Worm (Caenorhabditis elegans) whole organism, L1 larva: ENCODE data around the gene pak-1.

Experiments
- C34B4.2 ChIP-seq: sonication (generic microtip); optimal IDR thresholded peaks from 2 replicates; lab custom pipeline; 2017; ENCODE audit warnings: mild to moderate bottlenecking, missing genetic modification characterization, missing compliant biosample characterization
- Y116A8C.19 ChIP-seq: sonication (generic microtip); optimal IDR thresholded peaks from 2 replicates; lab custom pipeline; 2016; ENCODE audit warnings: missing compliant biosample characterization, missing genetic modification characterization, borderline replicate concordance
- alr-1 ChIP-seq: fragments of 200-800 bp; sonication (Bioruptor generic); optimal IDR thresholded peaks from 2 replicates; lab custom pipeline; 2018; ENCODE audit warnings: borderline replicate concordance, mild to moderate bottlenecking, missing genetic modification characterization, missing compliant biosample characterization
- aly-2 ChIP-seq: fragments of 150-350 bp; optimal IDR thresholded peaks from 2 replicates; lab custom pipeline; 2014; ENCODE audit warnings: missing biosample characterization, missing genetic modification characterization
- blmp-1 ChIP-seq: fragments of 150-350 bp; optimal IDR thresholded peaks from 2 replicates; lab custom pipeline; 2014; ENCODE audit warnings: missing biosample characterization, missing genetic modification characterization
- ceh-63 ChIP-seq: fragments of 200-800 bp; sonication (Bioruptor generic); optimal IDR thresholded peaks from 2 replicates; lab custom pipeline; 2018; ENCODE audit warnings: mild to moderate bottlenecking, missing genetic modification characterization, missing compliant biosample characterization
- ceh-82 ChIP-seq, 3 experiments: fragments of 150-350 bp in 1 of 3; sonication (generic microtip) in 2 of 3; optimal IDR thresholded peaks; 2 replicates each; lab custom pipeline; 2014 to 2017; ENCODE audit warnings: missing biosample characterization in 3 of 3, missing genetic modification characterization in 3 of 3
- dpl-1 ChIP-seq, 3 experiments: fragments of 150-350 bp in 2 of 3; sonication (generic microtip) in 1 of 3; optimal IDR thresholded peaks; 2 replicates each; lab custom pipeline; 2014 to 2017; ENCODE audit warnings: missing biosample characterization in 3 of 3, missing genetic modification characterization in 3 of 3, missing genetic modification reagents in 3 of 3
- efl-1 ChIP-seq, 4 experiments: fragments of 150-350 bp; optimal IDR thresholded peaks in 3 of 4; peaks in 1 of 4; 1 replicate in 1 of 4; 2 replicates in 3 of 4; lab custom pipeline; 2014; ENCODE audit warnings: missing biosample characterization in 2 of 4, missing genetic modification characterization in 2 of 4, missing genetic modification reagents in 2 of 4
- efl-3 ChIP-seq: fragments of 200-800 bp; sonication (Bioruptor generic); optimal IDR thresholded peaks from 2 replicates; lab custom pipeline; 2018; ENCODE audit warnings: mild to moderate bottlenecking, missing genetic modification characterization, missing compliant biosample characterization
- egl-27 ChIP-seq, 2 experiments: fragments of 150-350 bp in 1 of 2; sonication (generic microtip); optimal IDR thresholded peaks; 3 replicates each; lab custom pipeline; 2017 to 2018; ENCODE audit warnings: missing biosample characterization in 2 of 2, missing genetic modification characterization in 2 of 2, missing genetic modification reagents in 2 of 2
- elt-3 ChIP-seq, 6 experiments: fragments of 150-350 bp in 1 of 6; sonication (generic microtip); optimal IDR thresholded peaks; 2 replicates each; lab custom pipeline; 2017 to 2018; ENCODE audit warnings: missing biosample characterization in 6 of 6, missing genetic modification characterization in 6 of 6, inconsistent platforms in 1 of 6
- ets-5 ChIP-seq: fragments of 200-800 bp; sonication (Bioruptor generic); IDR thresholded peaks from 2 replicates; pipeline ENCODE4 v1.3.6; 2022; ENCODE audit warnings: missing genetic modification characterization, missing compliant biosample characterization
- fkh-8 ChIP-seq: sonication (generic microtip); optimal IDR thresholded peaks from 2 replicates; lab custom pipeline; 2016; ENCODE audit warnings: mild to moderate bottlenecking, missing genetic modification characterization, missing compliant biosample characterization
- hlh-17 ChIP-seq: fragments of 200-800 bp; sonication (Bioruptor generic); optimal IDR thresholded peaks from 2 replicates; lab custom pipeline; 2018; ENCODE audit warnings: missing genetic modification characterization, mild to moderate bottlenecking, missing compliant biosample characterization, moderate library complexity, borderline replicate concordance
- hpl-2 ChIP-seq: fragments of 150-350 bp; optimal IDR thresholded peaks from 2 replicates; lab custom pipeline; 2014; ENCODE audit warnings: missing biosample characterization, missing genetic modification reagents, missing genetic modification characterization
- lin-13 ChIP-seq: fragments of 150-350 bp; optimal IDR thresholded peaks from 2 replicates; lab custom pipeline; 2014; ENCODE audit warnings: missing biosample characterization, missing genetic modification reagents, missing genetic modification characterization
- lin-15B ChIP-seq: fragments of 150-350 bp; sonication (generic microtip); optimal IDR thresholded peaks from 3 replicates; lab custom pipeline; 2014; ENCODE audit warnings: missing biosample characterization, missing genetic modification characterization
- lin-35 ChIP-seq, 2 experiments: fragments of 150-350 bp; optimal IDR thresholded peaks; 2 replicates each; lab custom pipeline; 2014; ENCODE audit warnings: missing biosample characterization in 2 of 2, missing genetic modification characterization in 2 of 2, missing genetic modification reagents in 2 of 2
- lin-39 ChIP-seq: fragments of 150-350 bp; optimal IDR thresholded peaks from 2 replicates; lab custom pipeline; 2014; ENCODE audit warnings: missing biosample characterization, missing genetic modification reagents, missing genetic modification characterization
- lsy-2 ChIP-seq, 2 experiments: fragments of 150-350 bp; optimal IDR thresholded peaks; 2 replicates each; lab custom pipeline; 2014; ENCODE audit warnings: missing biosample characterization in 2 of 2, missing genetic modification characterization in 2 of 2
- mab-9 ChIP-seq: fragments of 200-800 bp; sonication (Bioruptor generic); IDR thresholded peaks from 2 replicates; pipeline ENCODE4 v1.3.6; 2022; ENCODE audit warnings: missing genetic modification reagents, missing genetic modification characterization, missing compliant biosample characterization
- mdl-1 ChIP-seq, 2 experiments: fragments of 150-350 bp; optimal IDR thresholded peaks; 2 replicates each; lab custom pipeline; 2014 to 2017; ENCODE audit warnings: missing biosample characterization in 2 of 2, missing genetic modification characterization in 2 of 2, inconsistent platforms in 1 of 2
- mef-2 ChIP-seq: fragments of 150-350 bp; optimal IDR thresholded peaks from 2 replicates; lab custom pipeline; 2014; ENCODE audit warnings: missing biosample characterization, missing genetic modification characterization
- mep-1 ChIP-seq: fragments of 150-350 bp; optimal IDR thresholded peaks from 2 replicates; lab custom pipeline; 2014; ENCODE audit warnings: missing biosample characterization, missing genetic modification characterization
- nhr-20 ChIP-seq: sonication (generic microtip); optimal IDR thresholded peaks from 2 replicates; lab custom pipeline; 2016; ENCODE audit warnings: mild to moderate bottlenecking, missing genetic modification characterization, missing compliant biosample characterization
- nhr-237 ChIP-seq: fragments of 150-350 bp; optimal IDR thresholded peaks from 2 replicates; lab custom pipeline; 2014; ENCODE audit warnings: missing biosample characterization, missing genetic modification characterization
- nhr-47 ChIP-seq: sonication (generic microtip); optimal IDR thresholded peaks from 2 replicates; lab custom pipeline; 2016; ENCODE audit warnings: mild to moderate bottlenecking, missing genetic modification characterization, moderate library complexity, missing compliant biosample characterization
- nhr-71 ChIP-seq: sonication (generic microtip); optimal IDR thresholded peaks from 2 replicates; lab custom pipeline; 2016; ENCODE audit warnings: mild to moderate bottlenecking, missing genetic modification characterization, moderate library complexity, missing compliant biosample characterization
- nhr-84 ChIP-seq: sonication (generic microtip); optimal IDR thresholded peaks from 2 replicates; lab custom pipeline; 2017; ENCODE audit warnings: missing biosample characterization, missing genetic modification characterization
- nhr-90 ChIP-seq: sonication (generic microtip); optimal IDR thresholded peaks from 2 replicates; lab custom pipeline; 2016; ENCODE audit warnings: mild to moderate bottlenecking, missing genetic modification characterization, missing compliant biosample characterization; ENCODE audit not compliant: poor library complexity
- pag-3 ChIP-seq: sonication (generic microtip); optimal IDR thresholded peaks from 2 replicates; lab custom pipeline; 2017; ENCODE audit warnings: missing genetic modification characterization, mild to moderate bottlenecking, missing compliant biosample characterization, antibody characterized with exemption, borderline replicate concordance; ENCODE audit not compliant: insufficient read depth
- pax-3 ChIP-seq: fragments of 200-800 bp; sonication (Bioruptor generic); optimal IDR thresholded peaks from 2 replicates; lab custom pipeline; 2018; ENCODE audit warnings: mild to moderate bottlenecking, missing genetic modification characterization, moderate library complexity, missing compliant biosample characterization
- pqm-1 ChIP-seq: sonication (generic microtip); optimal IDR thresholded peaks from 3 replicates; lab custom pipeline; 2017; ENCODE audit warnings: missing biosample characterization, missing genetic modification characterization
- rnt-1 ChIP-seq: sonication (generic microtip); optimal IDR thresholded peaks from 2 replicates; lab custom pipeline; 2016; ENCODE audit warnings: mild to moderate bottlenecking, missing genetic modification characterization, moderate library complexity, missing compliant biosample characterization
- snu-23 ChIP-seq: sonication (generic microtip); optimal IDR thresholded peaks from 2 replicates; lab custom pipeline; 2016; ENCODE audit warnings: missing genetic modification characterization, missing compliant biosample characterization
- tbx-2 ChIP-seq: sonication (generic microtip); optimal IDR thresholded peaks from 2 replicates; lab custom pipeline; 2016; ENCODE audit warnings: missing genetic modification characterization, missing compliant biosample characterization
- unc-130 ChIP-seq: fragments of 150-350 bp; optimal IDR thresholded peaks from 2 replicates; lab custom pipeline; 2017; ENCODE audit warnings: missing biosample characterization, missing genetic modification characterization, inconsistent platforms
- unc-62 ChIP-seq: fragments of 150-350 bp; optimal IDR thresholded peaks from 2 replicates; lab custom pipeline; 2014; ENCODE audit warnings: missing biosample characterization, missing genetic modification reagents, missing genetic modification characterization
- unc-98 ChIP-seq: fragments of 200-800 bp; sonication (Bioruptor generic); IDR thresholded peaks from 2 replicates; pipeline ENCODE4 v1.3.6; 2022; ENCODE audit warnings: missing genetic modification characterization, missing compliant biosample characterization
- vab-15 ChIP-seq: sonication (generic microtip); optimal IDR thresholded peaks from 2 replicates; lab custom pipeline; 2017; ENCODE audit warnings: missing genotype, mild to moderate bottlenecking, missing genetic modification characterization, missing compliant biosample characterization
- xbp-1 ChIP-seq: sonication (generic microtip); optimal IDR thresholded peaks from 2 replicates; lab custom pipeline; 2016; ENCODE audit warnings: missing genetic modification characterization, missing compliant biosample characterization
- zip-4 ChIP-seq: fragments of 200-800 bp; sonication (Bioruptor generic); optimal IDR thresholded peaks from 2 replicates; lab custom pipeline; 2018; ENCODE audit warnings: mild to moderate bottlenecking, missing genetic modification characterization, moderate library complexity, missing compliant biosample characterization
- ztf-11 ChIP-seq, 2 experiments: sonication (generic microtip); optimal IDR thresholded peaks; 2 replicates each; lab custom pipeline; 2016 to 2017; ENCODE audit warnings: missing genetic modification characterization in 2 of 2, missing biosample characterization in 1 of 2, missing compliant biosample characterization in 1 of 2

pak-1 gene

ce11 chrX:6088718-6089117 lies 40.3 kb upstream of the pak-1 start (continued):
- TF ChIP-seq hpl-2 (GFP tag; lab: Kevin White, UChicago) (no peak), nhr-71 (tag; lab: Kevin White, UChicago) (peak; percentile 43), unc-98 (GFP tag; lab: Robert Waterston, UW) (no peak), egl-27 (tag; optimal IDR thresholded peaks at IDR 0.05; lab: Kevin White, UChicago) (no peak), ceh-63 (GFP tag; lab: Kevin White, UChicago) (no peak), mdl-1 (tag; optimal IDR thresholded peaks at IDR 0.05; lab: Kevin White, UChicago) (no peak), nhr-90 (tag; lab: Kevin White, UChicago) (peak; percentile 3), nhr-47 (no peak), aly-2 (tag; lab: Kevin White, UChicago) (peak; percentile 98), Y116A8C.19 (no peak), mef-2 (tag; lab: Kevin White, UChicago) (no peak), lin-39 (no peak), elt-3 (tag; optimal IDR thresholded peaks at IDR 0.05; lab: Kevin White, UChicago) (no peak)

- no peak for TF ChIP-seq tbx-2
These were observed 39.3 kb upstream of the pak-1 start, which contains the start of gene C45B2.8 for ce11 chrX:6087676-6088075. C45B2.8 (plus strand) TSS chrX:6087976.

DNA sequence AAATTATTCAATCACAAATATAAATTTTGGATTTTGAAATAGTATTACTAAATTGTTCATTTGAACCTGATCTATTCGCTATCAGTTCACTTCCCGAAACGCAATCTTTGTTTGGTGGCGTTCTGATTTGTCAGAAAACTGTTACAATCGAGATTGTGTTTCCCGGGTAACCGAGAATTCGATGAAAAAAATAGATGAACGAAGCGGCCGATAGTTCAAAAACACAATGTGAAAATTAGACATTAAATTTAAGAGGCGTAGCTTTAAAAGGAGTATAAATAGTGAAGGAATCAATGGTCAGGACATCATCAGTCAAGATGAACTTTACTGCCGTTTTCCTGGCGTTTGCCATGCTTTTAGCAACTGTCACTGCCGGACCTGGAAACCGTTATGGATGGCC lies 37.4 kb upstream of the pak-1 start, which contains the start of gene C45B2.1:
Gene C45B2.1 (plus strand): TSS at position 301 of the 400 bp plus-strand sequence.
- no peak for TF ChIP-seq nhr-84 (tag; lab: Kevin White, UChicago)
- no peak for TF ChIP-seq ztf-11 (tag; optimal IDR thresholded peaks at IDR 0.05; lab: Kevin White, UChicago)
- no peak for TF ChIP-seq unc-130 (tag; lab: Kevin White, UChicago)
- no peak for TF ChIP-seq C34B4.2
- TF ChIP-seq lin-35 (GFP tag; optimal IDR thresholded peaks at IDR 0.05; lab: Kevin White, UChicago): no peak
- no peak for TF ChIP-seq ceh-82 (tag; optimal IDR thresholded peaks at IDR 0.05; lab: Kevin White, UChicago)
- TF ChIP-seq alr-1 (tag; lab: Kevin White, UChicago): no peak
- TF ChIP-seq vab-15 (tag; lab: Kevin White, UChicago): no peak
- TF ChIP-seq lin-13: no peak
- no peak for TF ChIP-seq nhr-20 (tag; lab: Kevin White, UChicago)
- no peak for TF ChIP-seq tbx-2
- no peak for TF ChIP-seq pax-3 (tag; lab: Kevin White, UChicago)
- no peak for TF ChIP-seq lin-15B (tag; lab: Kevin White, UChicago)
- no peak for TF ChIP-seq hlh-17
- no peak for TF ChIP-seq nhr-237
- TF ChIP-seq nhr-47: no peak

DNA sequence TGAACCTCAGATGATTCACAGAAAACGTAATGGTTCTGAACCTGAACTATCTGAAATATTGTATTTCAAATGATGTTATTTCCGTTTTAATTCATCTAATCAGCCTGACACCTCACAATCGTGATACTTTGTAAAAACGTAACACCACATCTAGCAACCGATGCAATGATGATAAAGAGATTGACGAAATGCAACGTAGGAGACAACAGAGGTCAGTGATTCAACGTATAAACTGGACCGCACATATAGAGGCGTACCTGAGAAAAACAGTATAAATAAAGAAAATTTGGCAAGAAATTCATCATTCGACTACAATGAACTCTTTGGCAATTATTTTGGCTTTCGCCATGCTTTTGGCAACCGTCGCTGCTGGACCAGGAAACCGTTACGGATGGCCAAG lies 36.0 kb upstream of the pak-1 start, which contains the start of gene C45B2.2:
Gene C45B2.2 (plus strand): TSS at position 301 of the 400 bp plus-strand sequence.
- TF ChIP-seq zip-4 (GFP tag; lab: Kevin White, UChicago) (no peak), lsy-2 (tag; optimal IDR thresholded peaks at IDR 0.05; lab: Kevin White, UChicago) (no peak), mep-1 (tag; lab: Kevin White, UChicago) (no peak), ceh-63 (GFP tag; lab: Kevin White, UChicago) (no peak), elt-3 (tag; optimal IDR thresholded peaks at IDR 0.05; lab: Kevin White, UChicago) (no peak), snu-23 (GFP tag; lab: Kevin White, UChicago) (no peak), pag-3 (tag; lab: Kevin White, UChicago) (no peak)

DNA sequence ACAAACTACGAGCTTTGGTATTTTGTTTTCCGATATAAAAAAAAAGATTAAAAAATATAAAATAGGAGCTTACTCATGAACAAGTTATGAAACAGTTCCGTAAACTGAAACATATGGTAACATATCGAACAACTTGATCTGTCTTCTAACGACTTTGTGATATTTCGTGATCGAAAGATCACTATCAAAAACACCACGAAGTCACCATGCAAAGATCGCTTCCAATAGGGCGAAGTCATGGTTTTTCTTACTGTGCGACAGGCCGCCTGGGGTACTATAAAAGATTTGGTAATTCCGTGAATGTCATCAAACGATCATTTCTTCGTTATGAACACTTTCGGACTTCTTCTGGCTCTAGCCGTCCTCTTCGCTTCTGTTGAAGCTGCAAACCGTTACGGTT lies 34.3 kb upstream of the pak-1 start, which contains the start of gene C45B2.3:
Gene C45B2.3 (plus strand): TSS at position 301 of the 400 bp plus-strand sequence.
- TF ChIP-seq Y116A8C.19 (no peak), lin-35 (GFP tag; optimal IDR thresholded peaks at IDR 0.05; lab: Kevin White, UChicago) (no peak), efl-1 (optimal IDR thresholded peaks at IDR 0.05; lab: Kevin White, UChicago) (no peak), efl-1 (GFP tag; optimal IDR thresholded peaks at IDR 0.05 in 1 of 2; lab: Kevin White, UChicago) (no peak), efl-3 (GFP tag; lab: Kevin White, UChicago) (no peak), rnt-1 (no peak), dpl-1 (GFP tag; optimal IDR thresholded peaks at IDR 0.05; lab: Kevin White, UChicago) (no peak), vab-15 (tag; lab: Kevin White, UChicago) (no peak), lin-15B (tag; lab: Kevin White, UChicago) (no peak), ets-5 (GFP tag; lab: Robert Waterston, UW) (no peak), xbp-1 (no peak), blmp-1 (tag; lab: Kevin White, UChicago) (no peak), ceh-82 (tag; optimal IDR thresholded peaks at IDR 0.05; lab: Kevin White, UChicago) (no peak), fkh-8 (no peak), nhr-90 (tag; lab: Kevin White, UChicago) (no peak), pqm-1 (no peak), mab-9 (GFP tag; lab: Robert Waterston, UW) (no peak), unc-62 (GFP tag; lab: Kevin White, UChicago) (no peak)
